Fruit fly (Drosophila melanogaster): ENCODE measurements around the gene CG3285.
A peak's percentile ranks its signal among the peaks of the same experiment; 100 is the strongest.

Gene CG3285

DNA sequence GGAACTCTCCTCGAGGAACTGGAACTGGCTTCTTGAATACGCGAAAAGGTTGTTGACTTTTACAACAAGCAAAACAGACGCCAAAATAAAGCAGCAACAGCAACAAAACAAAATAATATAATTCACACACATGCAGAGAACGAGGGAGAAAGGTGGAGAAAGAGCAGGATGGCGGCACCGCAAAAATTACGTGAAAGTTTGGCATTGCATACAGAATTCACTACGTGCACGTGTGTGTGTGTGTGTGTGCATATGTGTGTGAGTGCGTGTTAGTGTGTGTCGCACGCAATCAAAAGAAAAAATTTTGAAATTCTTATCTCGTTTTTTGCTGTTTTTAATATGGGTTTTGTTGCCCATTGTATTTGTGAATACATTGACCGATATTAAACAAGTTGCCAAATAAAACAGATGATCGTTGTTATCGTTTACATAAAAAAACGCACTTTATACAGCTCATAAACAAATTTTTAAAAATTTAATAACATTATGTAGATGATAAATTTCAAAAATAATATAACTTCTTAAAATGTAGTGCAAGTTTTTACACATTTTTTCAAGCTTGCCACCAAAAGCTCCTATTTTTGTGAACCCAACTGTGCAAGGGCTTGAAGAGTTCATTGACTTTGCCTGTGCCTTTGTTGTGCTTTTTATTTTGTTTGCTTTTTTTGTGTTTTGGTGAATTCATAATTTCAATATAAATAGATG is 10.7 kb downstream of the CG3285 start:
- TF ChIP-seq tup (GFP tag; optimal IDR thresholded peaks at IDR 0.05) = no peak
- TF ChIP-seq CG11723 (GFP tag; optimal IDR thresholded peaks at IDR 0.05) = no peak
- no peak for TF ChIP-seq otp (GFP tag; IDR thresholded peaks at IDR 0.05)
- TF ChIP-seq CG31441 (GFP tag; IDR thresholded peaks at IDR 0.05) = no peak; the same call in 1 of the 2 replicates
- no peak for TF ChIP-seq slp2 (GFP tag; optimal IDR thresholded peaks at IDR 0.05)
- no peak for TF ChIP-seq Nf-YA (GFP tag; IDR thresholded peaks at IDR 0.05)
- TF ChIP-seq CG17328 (GFP tag; IDR thresholded peaks at IDR 0.05) = no peak
- TF ChIP-seq CG5953 (GFP tag; IDR thresholded peaks at IDR 0.05) = no peak
- no peak for TF ChIP-seq CG2199 (GFP tag; IDR thresholded peaks at IDR 0.05)
- no peak for TF ChIP-seq CG13123 (GFP tag; optimal IDR thresholded peaks at IDR 0.05)
- TF ChIP-seq CG10654 (GFP tag; optimal IDR thresholded peaks at IDR 0.05) = no peak
- no peak for TF ChIP-seq Hr39 (optimal IDR thresholded peaks at IDR 0.05)
- no peak for TF ChIP-seq wor (GFP tag; IDR thresholded peaks at IDR 0.05)
- no peak for TF ChIP-seq CG10267 (tag; optimal IDR thresholded peaks at IDR 0.05)
- no peak for TF ChIP-seq dm (GFP tag; optimal IDR thresholded peaks at IDR 0.05)
- TF ChIP-seq Jarid2 (GFP tag; optimal IDR thresholded peaks at IDR 0.05) = no peak
- no peak for TF ChIP-seq E2f2 (GFP tag; IDR thresholded peaks at IDR 0.05)
- TF ChIP-seq CG10366 (GFP tag; IDR thresholded peaks at IDR 0.05) = 0 out of 2 replicates have a peak, but pooled peaks have one; percentile 21
- peak; percentile 72 for TF ChIP-seq Sox102F (GFP tag; optimal IDR thresholded peaks at IDR 0.05)
- TF ChIP-seq CG11456 (GFP tag; IDR thresholded peaks at IDR 0.05) = no peak
- no peak for TF ChIP-seq CG10209 (GFP tag; optimal IDR thresholded peaks at IDR 0.05)
- no peak for TF ChIP-seq Lpt (GFP tag; optimal IDR thresholded peaks at IDR 0.05)
- TF ChIP-seq CG6254 (GFP tag; optimal IDR thresholded peaks at IDR 0.05) = no peak
- no peak for TF ChIP-seq CG31388 (GFP tag; optimal IDR thresholded peaks at IDR 0.05)
- no peak for TF ChIP-seq eyg (GFP tag; optimal IDR thresholded peaks at IDR 0.05)
- peak; percentile 53 for TF ChIP-seq CG11504 (tag; optimal IDR thresholded peaks at IDR 0.05)
- TF ChIP-seq CG12155 (GFP tag; optimal IDR thresholded peaks at IDR 0.05) = no peak
- TF ChIP-seq CG2120 (GFP tag; optimal IDR thresholded peaks at IDR 0.05) = peak; percentile 11
- TF ChIP-seq CG34376 (GFP tag; optimal IDR thresholded peaks at IDR 0.05) = no peak
- TF ChIP-seq fu2 (GFP tag; optimal IDR thresholded peaks at IDR 0.05) = no peak
- TF ChIP-seq B-H1 (GFP tag; IDR thresholded peaks at IDR 0.05) = no peak
- TF ChIP-seq CoRest (tag; optimal IDR thresholded peaks at IDR 0.05) = no peak
- no peak for TF ChIP-seq Hmx (GFP tag; optimal IDR thresholded peaks at IDR 0.05)
- TF ChIP-seq nmo (GFP tag; optimal IDR thresholded peaks at IDR 0.05) = peak; percentile 6
- peak; percentile 23 for TF ChIP-seq tio (GFP tag; optimal IDR thresholded peaks at IDR 0.05)
- no peak for TF ChIP-seq Side (GFP tag; optimal IDR thresholded peaks at IDR 0.05)
- no peak for TF ChIP-seq CG14860 (GFP tag; IDR thresholded peaks at IDR 0.05; ENCODE audit: partially characterized antibody)
- TF ChIP-seq Trl (optimal IDR thresholded peaks at IDR 0.05) = no peak
- no peak for TF ChIP-seq Trl (GFP tag; optimal IDR thresholded peaks at IDR 0.05)
- TF ChIP-seq chn (GFP tag; optimal IDR thresholded peaks at IDR 0.05) = no peak
- TF ChIP-seq pfk (GFP tag; optimal IDR thresholded peaks at IDR 0.05) = no peak
- no peak for TF ChIP-seq CG1832 (GFP tag; optimal IDR thresholded peaks at IDR 0.05)
- TF ChIP-seq eve (GFP tag; optimal IDR thresholded peaks at IDR 0.05) = peak in 1 of 2 experiments; percentile 21
- no peak for TF ChIP-seq sug (tag; optimal IDR thresholded peaks at IDR 0.05)
- 0 out of 2 replicates have a peak, but pooled peaks have one; percentile 20 for TF ChIP-seq seq (GFP tag; IDR thresholded peaks at IDR 0.05)
- TF ChIP-seq Oaz (GFP tag; IDR thresholded peaks at IDR 0.05) = no peak
- TF ChIP-seq CG12744 (GFP tag; optimal IDR thresholded peaks at IDR 0.05) = no peak
- TF ChIP-seq mld (GFP tag; IDR thresholded peaks at IDR 0.05; ENCODE audit: partially characterized antibody) = no peak
- no peak for TF ChIP-seq gfzf (GFP tag; optimal IDR thresholded peaks at IDR 0.05)
- peak; percentile 43 for TF ChIP-seq dmrt99B (tag; optimal IDR thresholded peaks at IDR 0.05)
- TF ChIP-seq CG10565 (GFP tag; optimal IDR thresholded peaks at IDR 0.05) = no peak
- TF ChIP-seq Tbp (GFP tag; optimal IDR thresholded peaks at IDR 0.05) = no peak

All from whole organism, embryonic.